Fruit fly (Drosophila melanogaster) whole organism, embryonic: ENCODE results near the gene CG15034.

Experiments
- CG10267 ChIP-seq: fragments of 200-800 bp; sonication (Bioruptor generic); optimal IDR thresholded peaks from 2 replicates; lab custom pipeline; 2018; ENCODE audit warnings: missing biosample characterization, mild to moderate bottlenecking, missing genetic modification characterization, moderate library complexity
- CG11085 ChIP-seq: fragments of 200-800 bp; sonication (Bioruptor generic); IDR thresholded peaks from 2 replicates; pipeline ENCODE4 v1.3.6; 2022; ENCODE audit warnings: missing biosample characterization, missing genetic modification characterization
- CG11504 ChIP-seq: fragments of 200-800 bp; sonication (Bioruptor generic); optimal IDR thresholded peaks from 3 replicates; lab custom pipeline; 2019; ENCODE audit warnings: missing biosample characterization, mild to moderate bottlenecking, missing genetic modification characterization, moderate library complexity
- CG11695 ChIP-seq: fragments of 200-800 bp; sonication (Bioruptor generic); IDR thresholded peaks from 3 replicates; pipeline ENCODE4 v1.3.6; 2022; ENCODE audit warnings: missing biosample characterization, missing genetic modification characterization
- CG12104 ChIP-seq: fragments of 200-800 bp; sonication (Bioruptor generic); optimal IDR thresholded peaks from 3 replicates; lab custom pipeline; 2016; ENCODE audit warnings: missing biosample characterization, missing genetic modification characterization
- CG12236 ChIP-seq: fragments of 200-800 bp; sonication (Bioruptor generic); optimal IDR thresholded peaks from 2 replicates; lab custom pipeline; 2016; ENCODE audit warnings: missing biosample characterization, missing genetic modification characterization
- CG13287 ChIP-seq: fragments of 200-800 bp; sonication (Bioruptor generic); IDR thresholded peaks from 2 replicates; pipeline ENCODE4 v1.3.6; 2022; ENCODE audit warnings: missing biosample characterization, missing genetic modification characterization; ENCODE audit not compliant: partially characterized antibody
- CG13894 ChIP-seq: fragments of 200-800 bp; sonication (Bioruptor generic); optimal IDR thresholded peaks from 3 replicates; lab custom pipeline; 2018; ENCODE audit warnings: missing biosample characterization, mild to moderate bottlenecking, missing genetic modification characterization, moderate library complexity
- CG14965 ChIP-seq: fragments of 200-800 bp; sonication (Bioruptor generic); optimal IDR thresholded peaks from 2 replicates; lab custom pipeline; 2016; ENCODE audit warnings: missing biosample characterization, missing genetic modification characterization, borderline replicate concordance
- CG17829 ChIP-seq: fragments of 200-800 bp; optimal IDR thresholded peaks from 2 replicates; lab custom pipeline; 2019; ENCODE audit warnings: missing biosample characterization, mild to moderate bottlenecking, missing genetic modification characterization, moderate library complexity
- CG2712 ChIP-seq: fragments of 200-800 bp; optimal IDR thresholded peaks from 3 replicates; lab custom pipeline; 2019; ENCODE audit warnings: missing biosample characterization, mild to moderate bottlenecking, missing genetic modification characterization, moderate library complexity
- CG30431 ChIP-seq: fragments of 200-800 bp; sonication (Bioruptor generic); optimal IDR thresholded peaks from 2 replicates; lab custom pipeline; 2017; ENCODE audit warnings: missing biosample characterization, missing genetic modification characterization
- CG32772 ChIP-seq: fragments of 200-800 bp; sonication (Bioruptor generic); IDR thresholded peaks from 2 replicates; pipeline ENCODE4 v1.3.6; 2022; ENCODE audit warnings: missing biosample characterization, missing genetic modification characterization
- CG33557 ChIP-seq: fragments of 200-800 bp; sonication (Bioruptor generic); optimal IDR thresholded peaks from 2 replicates; lab custom pipeline; 2019; ENCODE audit warnings: missing biosample characterization, mild to moderate bottlenecking, missing genetic modification characterization, moderate library complexity
- CG34422 ChIP-seq: fragments of 200-800 bp; sonication (Bioruptor generic); IDR thresholded peaks from 3 replicates; pipeline ENCODE4 v1.3.6; 2022; ENCODE audit warnings: missing biosample characterization, missing genetic modification characterization
- CG3847 ChIP-seq: fragments of 200-800 bp; sonication (Bioruptor generic); IDR thresholded peaks from 2 replicates; pipeline ENCODE4 v1.3.6; 2022; ENCODE audit warnings: missing biosample characterization, missing genetic modification characterization
- CG8478 ChIP-seq: fragments of >200 bp; optimal IDR thresholded peaks from 2 replicates; lab custom pipeline; 2018
- CHES-1-like ChIP-seq: fragments of 200-800 bp; sonication (Bioruptor generic); optimal IDR thresholded peaks from 2 replicates; lab custom pipeline; 2016; ENCODE audit warnings: missing biosample characterization, missing genetic modification characterization
- D19B ChIP-seq: fragments of 200-800 bp; sonication (Bioruptor generic); optimal IDR thresholded peaks from 2 replicates; lab custom pipeline; 2017; ENCODE audit warnings: missing biosample characterization, mild to moderate bottlenecking, missing genetic modification characterization
- Dek ChIP-seq: fragments of 200-800 bp; sonication (Bioruptor generic); optimal IDR thresholded peaks from 3 replicates; lab custom pipeline; 2019; ENCODE audit warnings: missing biosample characterization, mild to moderate bottlenecking, missing genetic modification characterization, moderate library complexity
- Dp ChIP-seq: fragments of 200-800 bp; sonication (Bioruptor generic); optimal IDR thresholded peaks from 2 replicates; lab custom pipeline; 2018; ENCODE audit warnings: missing biosample characterization, mild to moderate bottlenecking, missing genetic modification characterization, moderate library complexity
- Ets97D ChIP-seq: fragments of 200-800 bp; sonication (Bioruptor generic); optimal IDR thresholded peaks from 3 replicates; lab custom pipeline; 2016; ENCODE audit warnings: missing biosample characterization, missing genetic modification characterization
- GATAe ChIP-seq: fragments of 200-800 bp; sonication (Bioruptor generic); conservative IDR thresholded peaks from 2 replicates; pipeline ENCODE4 v1.3.6; 2022; ENCODE audit warnings: missing biosample characterization, missing genetic modification characterization
- Gsc ChIP-seq: fragments of 200-800 bp; sonication (Bioruptor generic); IDR thresholded peaks from 2 replicates; pipeline ENCODE4 v1.3.6; 2022; ENCODE audit warnings: missing biosample characterization, missing genetic modification characterization
- NfI ChIP-seq: fragments of 200-800 bp; sonication (Bioruptor generic); optimal IDR thresholded peaks from 3 replicates; lab custom pipeline; 2018; ENCODE audit warnings: missing biosample characterization, mild to moderate bottlenecking, missing genetic modification characterization, moderate library complexity
- Scr ChIP-seq: fragments of 200-800 bp; sonication (Bioruptor generic); IDR thresholded peaks from 2 replicates; pipeline ENCODE4 v1.3.6; 2022; ENCODE audit warnings: missing biosample characterization, missing genetic modification characterization; ENCODE audit not compliant: partially characterized antibody
- Stat92E ChIP-seq, 3 experiments: fragments of >200 bp in 2 of 3; fragments of 200-800 bp in 1 of 3; sonication (Bioruptor generic) in 1 of 3; optimal IDR thresholded peaks; 2 replicates each; lab custom pipeline; 2017 to 2019; ENCODE audit warnings: missing biosample characterization in 3 of 3, missing genetic modification characterization in 3 of 3, mild to moderate bottlenecking in 1 of 3, moderate library complexity in 1 of 3
- Xbp1 ChIP-seq: fragments of 200-800 bp; sonication (Bioruptor generic); optimal IDR thresholded peaks from 3 replicates; lab custom pipeline; 2016; ENCODE audit warnings: missing biosample characterization, mild to moderate bottlenecking, missing genetic modification characterization
- YL-1 ChIP-seq: fragments of 200-800 bp; sonication (Bioruptor generic); optimal IDR thresholded peaks from 3 replicates; lab custom pipeline; 2017; ENCODE audit warnings: missing biosample characterization, mild to moderate bottlenecking, missing genetic modification characterization
- amos ChIP-seq: fragments of 200-800 bp; sonication (Bioruptor generic); IDR thresholded peaks from 2 replicates; pipeline ENCODE4 v1.3.6; 2022; ENCODE audit warnings: missing biosample characterization, missing genetic modification characterization; ENCODE audit not compliant: partially characterized antibody
- cg ChIP-seq: fragments of 200-800 bp; sonication (Bioruptor generic); optimal IDR thresholded peaks from 3 replicates; lab custom pipeline; 2019; ENCODE audit warnings: missing biosample characterization, mild to moderate bottlenecking, missing genetic modification characterization, moderate library complexity
- chm ChIP-seq: fragments of 200-800 bp; sonication (Bioruptor generic); IDR thresholded peaks from 2 replicates; pipeline ENCODE4 v1.3.6; 2022; ENCODE audit warnings: missing biosample characterization, missing genetic modification characterization
- crc ChIP-seq: fragments of 200-800 bp; sonication (Bioruptor generic); optimal IDR thresholded peaks from 2 replicates; lab custom pipeline; 2016; ENCODE audit warnings: missing biosample characterization, missing genetic modification characterization
- da ChIP-seq: fragments of 200-800 bp; sonication (Bioruptor generic); optimal IDR thresholded peaks from 2 replicates; lab custom pipeline; 2016; ENCODE audit warnings: missing biosample characterization, missing genetic modification characterization
- dmrt99B ChIP-seq: fragments of 200-800 bp; sonication (Bioruptor generic); optimal IDR thresholded peaks from 2 replicates; lab custom pipeline; 2018; ENCODE audit warnings: missing biosample characterization, mild to moderate bottlenecking, missing genetic modification characterization, moderate library complexity
- dpn ChIP-seq, 2 experiments: fragments of 200-800 bp; sonication (Bioruptor generic); optimal IDR thresholded peaks; 3 replicates each; lab custom pipeline; 2016; ENCODE audit warnings: missing biosample characterization in 2 of 2, missing genetic modification characterization in 2 of 2
- fd96Cb ChIP-seq: fragments of 200-800 bp; sonication (Bioruptor generic); optimal IDR thresholded peaks from 2 replicates; lab custom pipeline; 2018; ENCODE audit warnings: missing biosample characterization, mild to moderate bottlenecking, missing genetic modification characterization, moderate library complexity
- hbn ChIP-seq: fragments of 200-800 bp; sonication (Bioruptor generic); IDR thresholded peaks from 2 replicates; pipeline ENCODE4 v1.3.6; 2022; ENCODE audit warnings: missing biosample characterization, missing genetic modification characterization; ENCODE audit not compliant: partially characterized antibody
- jigr1 ChIP-seq: fragments of 200-800 bp; sonication (Bioruptor generic); IDR thresholded peaks from 3 replicates; pipeline ENCODE4 v1.3.6; 2022; ENCODE audit warnings: missing biosample characterization, missing genetic modification characterization
- org-1 ChIP-seq: fragments of 200-800 bp; sonication (Bioruptor generic); optimal IDR thresholded peaks from 2 replicates; lab custom pipeline; 2017; ENCODE audit warnings: missing biosample characterization, missing genetic modification characterization
- pnt ChIP-seq: fragments of 200-800 bp; sonication (Bioruptor generic); optimal IDR thresholded peaks from 3 replicates; lab custom pipeline; 2016; ENCODE audit warnings: missing biosample characterization, missing genetic modification characterization
- pros ChIP-seq: fragments of 200-800 bp; sonication (Bioruptor generic); optimal IDR thresholded peaks from 3 replicates; lab custom pipeline; 2019; ENCODE audit warnings: missing biosample characterization, mild to moderate bottlenecking, missing genetic modification characterization, moderate library complexity
- pum ChIP-seq: fragments of 200-800 bp; sonication (Bioruptor generic); optimal IDR thresholded peaks from 2 replicates; lab custom pipeline; 2016; ENCODE audit warnings: missing biosample characterization, missing genetic modification characterization
- seq ChIP-seq: fragments of 200-800 bp; sonication (Bioruptor generic); IDR thresholded peaks from 2 replicates; pipeline ENCODE4 v1.3.6; 2022; ENCODE audit warnings: missing biosample characterization, missing genetic modification characterization
- sr ChIP-seq: fragments of 200-800 bp; sonication (Bioruptor generic); IDR thresholded peaks from 3 replicates; pipeline ENCODE4 v1.3.6; 2022; ENCODE audit warnings: missing biosample characterization, missing genetic modification characterization
- stwl ChIP-seq: fragments of 200-800 bp; sonication (Bioruptor generic); optimal IDR thresholded peaks from 3 replicates; lab custom pipeline; 2018; ENCODE audit warnings: missing biosample characterization, mild to moderate bottlenecking, missing genetic modification characterization, moderate library complexity

CG15034 gene

dm6 chrX:7306538-7307477, 40.5 kb downstream of the CG15034 start (continued):
- TF ChIP-seq YL-1 (GFP tag; lab: Kevin White, UChicago): peak; percentile 75
- peak; percentile 85 for TF ChIP-seq CG11695 (GFP tag; lab: Robert Waterston, UW)
- TF ChIP-seq CG8478 (lab: Kevin White, UChicago): no peak
- no peak for TF ChIP-seq Dp (GFP tag; lab: Kevin White, UChicago)
- peak; percentile 91 for TF ChIP-seq org-1 (GFP tag; lab: Kevin White, UChicago)
- TF ChIP-seq sr: peak; percentile 85
- TF ChIP-seq CG14965 (GFP tag; lab: Kevin White, UChicago): peak; percentile 14

DNA sequence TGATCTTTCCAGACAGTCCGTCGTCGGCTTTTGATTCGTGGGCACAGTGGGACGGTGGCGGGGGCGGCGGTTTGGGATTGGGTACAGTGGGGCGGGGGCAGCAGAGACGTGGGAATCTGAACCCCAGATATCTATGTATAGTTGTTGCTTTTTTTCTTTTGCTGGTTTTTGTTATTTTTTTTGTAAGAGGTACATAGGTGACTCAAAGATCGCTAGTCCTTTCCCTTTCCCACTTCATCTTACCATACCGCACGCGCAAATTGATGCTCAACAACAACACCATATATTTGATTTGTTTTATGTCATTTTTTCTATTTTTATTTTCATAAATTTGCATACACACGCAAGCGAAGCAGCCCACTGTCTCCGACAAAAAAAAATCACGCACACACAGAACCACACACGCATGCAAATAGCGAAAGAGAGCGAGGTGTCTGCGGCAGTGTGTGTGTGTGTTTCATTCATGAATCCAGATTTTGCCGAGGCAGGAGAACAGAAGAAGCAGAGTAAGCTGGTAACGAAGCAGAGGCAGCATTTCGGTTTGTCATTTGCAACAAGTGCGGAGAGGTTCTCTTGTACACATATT, 41.5 kb downstream of the CG15034 start:
- TF ChIP-seq GATAe (GFP tag; lab: Robert Waterston, UW) (no peak), Dek (tag; lab: Kevin White, UChicago) (no peak), Gsc (GFP tag; lab: Robert Waterston, UW) (0 out of 2 replicates have a peak, but pooled peaks have one; percentile 16), CG11085 (GFP tag; lab: Robert Waterston, UW) (no peak), CG13287 (GFP tag; lab: Robert Waterston, UW) (no peak), CHES-1-like (GFP tag; lab: Kevin White, UChicago) (no peak), CG34422 (0 out of 3 replicates have a peak, but pooled peaks have one; percentile 44), Scr (GFP tag; lab: Robert Waterston, UW) (no peak), D19B (GFP tag; lab: Kevin White, UChicago) (no peak), cg (GFP tag; lab: Kevin White, UChicago) (peak; percentile 50), chm (GFP tag; lab: Robert Waterston, UW) (no peak), Xbp1 (GFP tag; lab: Kevin White, UChicago) (peak; percentile 52), CG32772 (GFP tag; lab: Robert Waterston, UW) (peak; percentile 25; the same call in 1 of the 2 replicates), CG13894 (tag; lab: Kevin White, UChicago) (no peak), jigr1 (GFP tag; lab: Robert Waterston, UW) (peak; percentile 50; the same call in 1 of the 3 replicates), Stat92E (GFP tag; optimal IDR thresholded peaks at IDR 0.05; lab: Kevin White, UChicago) (no peak), fd96Cb (tag; lab: Kevin White, UChicago) (peak; percentile 35), dmrt99B (peak; percentile 69), dpn (GFP tag; optimal IDR thresholded peaks at IDR 0.05; lab: Kevin White, UChicago) (peak in 1 of 2 experiments; percentile 52), CG3847 (0 out of 2 replicates have a peak, but pooled peaks have one; percentile 27), seq (GFP tag; lab: Robert Waterston, UW) (peak; percentile 58; the same call in 1 of the 2 replicates), NfI (peak; percentile 33), pros (GFP tag; lab: Kevin White, UChicago) (no peak), crc (no peak), hbn (GFP tag; lab: Robert Waterston, UW) (no peak), Ets97D (GFP tag; lab: Kevin White, UChicago) (no peak), da (no peak), pnt (GFP tag; lab: Kevin White, UChicago) (peak; percentile 44), CG12104 (GFP tag; lab: Kevin White, UChicago) (no peak), CG2712 (tag; lab: Kevin White, UChicago) (peak; percentile 67), amos (GFP tag; lab: Robert Waterston, UW) (no peak), pum (GFP tag; lab: Kevin White, UChicago) (peak; percentile 30), CG30431 (peak; percentile 73), CG11504 (peak; percentile 63), CG12236 (GFP tag; lab: Kevin White, UChicago) (no peak), CG10267 (tag; lab: Kevin White, UChicago) (peak; percentile 25), CG33557 (GFP tag; lab: Kevin White, UChicago) (peak; percentile 22), CG17829 (tag; lab: Kevin White, UChicago) (peak; percentile 61), stwl (tag; lab: Kevin White, UChicago) (no peak)
